Worm (Caenorhabditis elegans) whole organism, early embryonic: ENCODE measurements around the gene srd-39.

Experiments
- B0310.2 ChIP-seq: sonication (generic microtip); optimal IDR thresholded peaks from 2 replicates; lab custom pipeline; 2016; ENCODE audit warnings: mild to moderate bottlenecking, missing genetic modification characterization, missing compliant biosample characterization
- F13C5.2 ChIP-seq: sonication (generic microtip); optimal IDR thresholded peaks from 2 replicates; lab custom pipeline; 2017; ENCODE audit warnings: mild to moderate bottlenecking, missing genetic modification characterization, inconsistent platforms, missing compliant biosample characterization
- aly-1 ChIP-seq: sonication (generic microtip); optimal IDR thresholded peaks from 2 replicates; lab custom pipeline; 2016; ENCODE audit warnings: missing genetic modification characterization, missing compliant biosample characterization
- ama-1 ChIP-seq: fragments of 150-350 bp; optimal IDR thresholded peaks from 2 replicates; lab custom pipeline; 2014
- ceh-13 ChIP-seq: fragments of 200-800 bp; sonication (Bioruptor generic); optimal IDR thresholded peaks from 2 replicates; lab custom pipeline; 2018; ENCODE audit warnings: mild to moderate bottlenecking, missing genetic modification characterization, missing compliant biosample characterization
- ceh-36 ChIP-seq: sonication (generic microtip); optimal IDR thresholded peaks from 2 replicates; lab custom pipeline; 2016; ENCODE audit warnings: missing genetic modification characterization, inconsistent platforms, missing compliant biosample characterization
- ets-7 ChIP-seq: sonication (generic microtip); optimal IDR thresholded peaks from 2 replicates; lab custom pipeline; 2016; ENCODE audit warnings: missing genotype, missing genetic modification characterization, missing compliant biosample characterization
- flt-1 ChIP-seq: fragments of 200-800 bp; sonication (Bioruptor generic); IDR thresholded peaks from 2 replicates; pipeline ENCODE4 v1.3.6; 2022; ENCODE audit warnings: missing genetic modification characterization, missing compliant biosample characterization
- hmbx-1 ChIP-seq: sonication (generic microtip); optimal IDR thresholded peaks from 2 replicates; lab custom pipeline; 2016; ENCODE audit warnings: mild to moderate bottlenecking, missing genetic modification characterization, missing compliant biosample characterization
- hmg-4 ChIP-seq: fragments of 200-800 bp; sonication (Bioruptor generic); optimal IDR thresholded peaks from 2 replicates; lab custom pipeline; 2018; ENCODE audit warnings: mild to moderate bottlenecking, missing genetic modification characterization, missing compliant biosample characterization
- hnd-1 ChIP-seq: sonication (generic microtip); optimal IDR thresholded peaks from 2 replicates; lab custom pipeline; 2016; ENCODE audit warnings: missing genetic modification characterization, missing compliant biosample characterization
- pes-1 ChIP-seq: fragments of 200-800 bp; sonication (Bioruptor generic); IDR thresholded peaks from 2 replicates; pipeline ENCODE4 v1.3.6; 2022; ENCODE audit warnings: missing genetic modification reagents, missing genetic modification characterization, missing compliant biosample characterization
- scrt-1 ChIP-seq: fragments of 200-800 bp; sonication (Bioruptor generic); IDR thresholded peaks from 2 replicates; pipeline ENCODE4 v1.3.6; 2022; ENCODE audit warnings: missing genetic modification characterization, missing compliant biosample characterization
- sea-1 ChIP-seq: fragments of 200-800 bp; sonication (Bioruptor generic); conservative IDR thresholded peaks from 2 replicates; pipeline ENCODE4 v1.3.6; 2022; ENCODE audit warnings: missing genetic modification characterization, missing compliant biosample characterization
- tbx-11 ChIP-seq: fragments of 200-800 bp; sonication (Bioruptor generic); IDR thresholded peaks from 2 replicates; pipeline ENCODE4 v1.3.6; 2022; ENCODE audit warnings: missing genetic modification characterization, missing compliant biosample characterization
- tbx-37 ChIP-seq: fragments of 200-800 bp; sonication (Bioruptor generic); conservative IDR thresholded peaks from 2 replicates; pipeline ENCODE4 v1.3.6; 2022; ENCODE audit warnings: missing genetic modification reagents, missing genetic modification characterization, missing compliant biosample characterization
- tra-4 ChIP-seq: sonication (generic microtip); optimal IDR thresholded peaks from 2 replicates; lab custom pipeline; 2017; ENCODE audit warnings: missing genetic modification characterization, missing compliant biosample characterization

Gene srd-39

ce11 chrX:13308745-13309144 is 8.3 kb upstream of the srd-39 start, which contains the start of gene srxa-8:
Gene srxa-8 (minus strand): TSS chrX:13308845.
- TF ChIP-seq F13C5.2 (tag; lab: Kevin White, UChicago), result no peak
- TF ChIP-seq aly-1 (tag; lab: Kevin White, UChicago), result no peak
- no peak for TF ChIP-seq pes-1 (GFP tag; lab: Robert Waterston, UW)
- no peak for TF ChIP-seq hmg-4 (GFP tag; lab: Kevin White, UChicago)
- no peak for TF ChIP-seq ets-7 (tag; lab: Kevin White, UChicago)
- no peak for TF ChIP-seq flt-1 (GFP tag; lab: Robert Waterston, UW)
- no peak for TF ChIP-seq sea-1
- TF ChIP-seq ceh-13 (GFP tag; lab: Kevin White, UChicago), result no peak
- TF ChIP-seq tbx-37 (GFP tag; lab: Robert Waterston, UW), result no peak

- TF ChIP-seq pes-1 (GFP tag; lab: Robert Waterston, UW) (0 out of 2 replicates have a peak, but pooled peaks have one; percentile 21), tbx-37 (GFP tag; lab: Robert Waterston, UW) (no peak)
These were observed 7.4 kb upstream of the srd-39 start for ce11 chrX:13307852-13308251.

DNA sequence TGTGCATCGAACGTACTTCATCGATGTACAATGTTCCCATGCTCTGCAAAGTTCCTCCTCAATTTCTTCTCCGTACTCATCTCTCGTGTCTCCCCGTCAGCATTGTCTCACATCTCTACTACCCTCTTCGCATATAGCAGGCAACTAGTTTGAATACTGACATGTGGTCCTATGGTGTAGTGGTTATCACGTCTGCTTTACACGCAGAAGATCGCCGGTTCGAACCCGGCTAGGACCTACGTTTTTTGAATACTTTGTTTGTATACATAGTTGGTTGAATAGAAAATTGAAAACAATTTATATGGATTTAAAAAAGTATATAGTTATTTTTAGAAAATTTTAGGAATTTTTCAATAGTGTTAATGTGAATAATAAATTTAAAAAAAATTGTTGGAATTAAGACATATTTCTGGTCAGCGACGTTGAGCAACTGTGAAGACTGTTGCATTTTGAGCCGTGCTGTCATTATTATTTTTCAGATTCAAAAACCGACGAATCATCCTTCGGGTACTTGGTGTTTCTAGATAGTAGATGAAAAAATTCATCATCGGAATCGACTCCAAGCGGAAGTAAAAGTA is 6.6 kb upstream of the srd-39 start:
- TF ChIP-seq tbx-37 (GFP tag; lab: Robert Waterston, UW), result peak; percentile 95
- TF ChIP-seq hmg-4 (GFP tag; lab: Kevin White, UChicago), result no peak
- peak; percentile 89 for TF ChIP-seq hnd-1 (tag; lab: Kevin White, UChicago)
- TF ChIP-seq ceh-36, result peak; percentile 94
- peak; percentile 94 for TF ChIP-seq F13C5.2 (tag; lab: Kevin White, UChicago)
- peak; percentile 92 for TF ChIP-seq ceh-13 (GFP tag; lab: Kevin White, UChicago)
- TF ChIP-seq tra-4 (tag; lab: Kevin White, UChicago), result peak; percentile 90
- TF ChIP-seq tbx-11, result peak; percentile 97
- TF ChIP-seq B0310.2, result peak; percentile 80
- peak; percentile 95 for TF ChIP-seq pes-1 (GFP tag; lab: Robert Waterston, UW)
- TF ChIP-seq aly-1 (tag; lab: Kevin White, UChicago), result peak; percentile 85
- peak; percentile 73 for TF ChIP-seq ets-7 (tag; lab: Kevin White, UChicago)
- TF ChIP-seq hmbx-1 (tag; lab: Kevin White, UChicago), result peak; percentile 86
- TF ChIP-seq flt-1 (GFP tag; lab: Robert Waterston, UW), result peak; percentile 95
- no peak for TF ChIP-seq ama-1 (lab: Kevin White, UChicago)
- peak; percentile 95 for TF ChIP-seq scrt-1 (GFP tag; lab: Robert Waterston, UW)
- peak; percentile 93 for TF ChIP-seq sea-1

ce11 chrX:13305779-13306178 is 5.4 kb upstream of the srd-39 start, which contains the start of gene srd-43:
Gene srd-43 (minus strand): TSS chrX:13305844.
- TF ChIP-seq tra-4 (tag; lab: Kevin White, UChicago), result no peak
- TF ChIP-seq ets-7 (tag; lab: Kevin White, UChicago), result no peak
- TF ChIP-seq ceh-36, result no peak
- no peak for TF ChIP-seq tbx-37 (GFP tag; lab: Robert Waterston, UW)
- no peak for TF ChIP-seq flt-1 (GFP tag; lab: Robert Waterston, UW)
- TF ChIP-seq tbx-11, result no peak
- no peak for TF ChIP-seq aly-1 (tag; lab: Kevin White, UChicago)
- no peak for TF ChIP-seq B0310.2
- TF ChIP-seq pes-1 (GFP tag; lab: Robert Waterston, UW), result no peak
- no peak for TF ChIP-seq ama-1 (lab: Kevin White, UChicago)
- TF ChIP-seq hmg-4 (GFP tag; lab: Kevin White, UChicago), result no peak
- TF ChIP-seq scrt-1 (GFP tag; lab: Robert Waterston, UW), result no peak
- TF ChIP-seq hmbx-1 (tag; lab: Kevin White, UChicago), result no peak
- no peak for TF ChIP-seq sea-1
- no peak for TF ChIP-seq hnd-1 (tag; lab: Kevin White, UChicago)

DNA sequence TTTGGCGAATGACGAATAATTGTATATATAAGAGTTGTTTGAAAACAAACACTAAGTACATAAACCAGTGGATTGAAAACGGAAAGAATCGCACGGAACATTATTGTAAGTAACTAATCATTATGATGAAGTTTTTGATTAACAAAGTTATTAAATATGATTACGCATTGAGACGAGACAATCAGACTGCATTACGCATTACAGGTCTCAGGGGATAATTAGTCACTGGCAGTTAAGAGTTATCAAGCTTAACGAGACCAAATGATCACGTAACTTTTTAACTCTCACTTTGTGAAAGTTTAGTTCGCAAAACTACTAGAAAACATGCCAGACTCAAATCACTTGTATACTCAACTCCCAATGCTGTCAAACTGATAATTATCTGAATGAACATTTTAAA is 3.0 kb upstream of the srd-39 start, which contains the start of gene srd-42:
srd-42 (minus strand) TSS at position 101 of the 400 bp plus-strand sequence.
- TF ChIP-seq pes-1 (GFP tag; lab: Robert Waterston, UW), result no peak
- no peak for TF ChIP-seq hmbx-1 (tag; lab: Kevin White, UChicago)
- TF ChIP-seq hmg-4 (GFP tag; lab: Kevin White, UChicago), result no peak
- no peak for TF ChIP-seq tbx-11
- TF ChIP-seq tra-4 (tag; lab: Kevin White, UChicago), result no peak
- TF ChIP-seq F13C5.2 (tag; lab: Kevin White, UChicago), result no peak
- no peak for TF ChIP-seq sea-1
- no peak for TF ChIP-seq ets-7 (tag; lab: Kevin White, UChicago)
- TF ChIP-seq B0310.2, result no peak
- TF ChIP-seq flt-1 (GFP tag; lab: Robert Waterston, UW), result no peak
- no peak for TF ChIP-seq scrt-1 (GFP tag; lab: Robert Waterston, UW)
- no peak for TF ChIP-seq ama-1 (lab: Kevin White, UChicago)
- TF ChIP-seq ceh-13 (GFP tag; lab: Kevin White, UChicago), result no peak

DNA sequence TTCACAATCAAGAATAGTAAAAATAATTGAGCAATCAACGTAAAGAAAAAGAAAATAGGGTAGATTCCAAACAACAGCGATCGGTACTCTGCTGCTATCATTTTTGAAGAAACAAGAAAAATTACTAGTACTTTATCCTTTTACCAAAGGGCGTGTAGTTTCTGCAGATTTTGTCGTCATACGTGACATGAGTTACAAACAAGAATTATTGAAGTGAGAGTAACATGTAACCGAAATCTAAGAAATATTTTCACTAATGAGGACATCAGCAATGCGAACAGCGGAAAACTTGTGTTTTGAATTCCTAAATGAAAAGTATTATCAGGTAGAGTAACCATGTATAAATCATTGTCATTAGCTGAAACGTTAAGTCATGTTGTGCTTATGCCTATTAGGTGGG is 5.7 kb downstream of the srd-39 start, which contains the start of gene srd-36:
srd-36 (minus strand) TSS at position 101 of the 400 bp plus-strand sequence.
- no peak for TF ChIP-seq tra-4 (tag; lab: Kevin White, UChicago)
- no peak for TF ChIP-seq ceh-13 (GFP tag; lab: Kevin White, UChicago)
- no peak for TF ChIP-seq hmg-4 (GFP tag; lab: Kevin White, UChicago)

ce11 chrX:13293023-13293422 is 7.4 kb downstream of the srd-39 start:
- no peak for TF ChIP-seq scrt-1 (GFP tag; lab: Robert Waterston, UW)
- TF ChIP-seq flt-1 (GFP tag; lab: Robert Waterston, UW), result no peak
- TF ChIP-seq tbx-11, result no peak
- no peak for TF ChIP-seq aly-1 (tag; lab: Kevin White, UChicago)
- TF ChIP-seq tbx-37 (GFP tag; lab: Robert Waterston, UW), result no peak
- no peak for TF ChIP-seq ama-1 (lab: Kevin White, UChicago)
- no peak for TF ChIP-seq hnd-1 (tag; lab: Kevin White, UChicago)
- no peak for TF ChIP-seq ceh-36
- no peak for TF ChIP-seq pes-1 (GFP tag; lab: Robert Waterston, UW)
- no peak for TF ChIP-seq ceh-13 (GFP tag; lab: Kevin White, UChicago)
- no peak for TF ChIP-seq B0310.2
- TF ChIP-seq sea-1, result no peak
- TF ChIP-seq ets-7 (tag; lab: Kevin White, UChicago), result no peak
- TF ChIP-seq tra-4 (tag; lab: Kevin White, UChicago), result no peak
- no peak for TF ChIP-seq F13C5.2 (tag; lab: Kevin White, UChicago)
- no peak for TF ChIP-seq hmbx-1 (tag; lab: Kevin White, UChicago)
- TF ChIP-seq hmg-4 (GFP tag; lab: Kevin White, UChicago), result no peak
